Fruit fly (Drosophila melanogaster) Kc167 (cell line): ENCODE measurements around the gene Grip163.

Experiments
- Myc ChIP-seq: fragments of >200 bp; optimal IDR thresholded peaks from 2 replicates; lab custom pipeline; 2017; ENCODE audit warnings: missing external identifiers
- h ChIP-seq: fragments of >200 bp; optimal IDR thresholded peaks from 3 replicates; lab custom pipeline; 2018; ENCODE audit warnings: missing external identifiers
- psq ChIP-seq: fragments of >200 bp; optimal IDR thresholded peaks from 2 replicates; lab custom pipeline; 2017; ENCODE audit warnings: missing external identifiers

- TF ChIP-seq psq (lab: Kevin White, UChicago) (no peak), h (no peak), Myc (lab: Kevin White, UChicago) (no peak)
Measured at dm6 chr3L:11975811-11976210, 22.1 kb downstream of the Grip163 start, which contains the start of gene CG43896.
